1 fruit fly cellular context compared by ENCODE assay signal in genomic region chr2L:20881353-20882079, dm6.
TF ChIP-seq lines count a peak whose summit lies in the region.

No protein-coding gene starts in this region.

TF ChIP-seq in whole organism, embryonic, 481 proteins besides CTCF, POLR2A, EP300 and RAD21 (continued from another document and continues in another):
- peak; percentile 25 for TF ChIP-seq CG16815 (GFP tag; optimal IDR thresholded peaks at IDR 0.05; lab: Kevin White, UChicago)
- TF ChIP-seq CG10147 (GFP tag; optimal IDR thresholded peaks at IDR 0.05; lab: Kevin White, UChicago) = peak; percentile 22
- no peak for TF ChIP-seq HmgZ (tag; optimal IDR thresholded peaks at IDR 0.05; lab: Kevin White, UChicago)
- TF ChIP-seq HLHmδ (GFP tag; optimal IDR thresholded peaks at IDR 0.05; lab: Kevin White, UChicago) = peak; percentile 54
- TF ChIP-seq CG7987 (GFP tag; optimal IDR thresholded peaks at IDR 0.05; lab: Kevin White, UChicago) = no peak
- TF ChIP-seq ind (GFP tag; optimal IDR thresholded peaks at IDR 0.05; lab: Kevin White, UChicago) = peak; percentile 63
- no peak for TF ChIP-seq gce (GFP tag; IDR thresholded peaks at IDR 0.05; lab: Robert Waterston, UW)
- TF ChIP-seq eyg (GFP tag; optimal IDR thresholded peaks at IDR 0.05; lab: Kevin White, UChicago) = peak; percentile 5
- TF ChIP-seq Aef1 (GFP tag; IDR thresholded peaks at IDR 0.05; lab: Robert Waterston, UW) = peak; percentile 54; the same call in 2 of the 3 replicates
- TF ChIP-seq gfzf (GFP tag; optimal IDR thresholded peaks at IDR 0.05; lab: Kevin White, UChicago) = no peak
- peak; percentile 90 for TF ChIP-seq grau (tag; optimal IDR thresholded peaks at IDR 0.05; lab: Kevin White, UChicago)
- no peak for TF ChIP-seq CG17912 (GFP tag; optimal IDR thresholded peaks at IDR 0.05; lab: Kevin White, UChicago)
- TF ChIP-seq CG11695 (GFP tag; IDR thresholded peaks at IDR 0.05; lab: Robert Waterston, UW) = peak; percentile 44; the same call in 1 of the 3 replicates
- peak; percentile 11 for TF ChIP-seq Chrac-16 (GFP tag; optimal IDR thresholded peaks at IDR 0.05; lab: Kevin White, UChicago)
- no peak for TF ChIP-seq CG34376 (GFP tag; optimal IDR thresholded peaks at IDR 0.05; lab: Kevin White, UChicago)
- no peak for TF ChIP-seq ato (GFP tag; IDR thresholded peaks at IDR 0.05; lab: Robert Waterston, UW; ENCODE audit: partially characterized antibody)
- TF ChIP-seq cad (GFP tag; optimal IDR thresholded peaks at IDR 0.05; lab: Kevin White, UChicago) = no peak
- TF ChIP-seq Opbp (GFP tag; IDR thresholded peaks at IDR 0.05; lab: Robert Waterston, UW; ENCODE audit: partially characterized antibody) = no peak
- TF ChIP-seq Ada2b (GFP tag; IDR thresholded peaks at IDR 0.05; lab: Robert Waterston, UW) = peak; percentile 31; the same call in 1 of the 2 replicates
- no peak for TF ChIP-seq CG12236 (GFP tag; optimal IDR thresholded peaks at IDR 0.05; lab: Kevin White, UChicago)
- no peak for TF ChIP-seq jing (GFP tag; optimal IDR thresholded peaks at IDR 0.05; lab: Kevin White, UChicago)
- peak; percentile 60 for TF ChIP-seq schlank (tag; optimal IDR thresholded peaks at IDR 0.05; lab: Kevin White, UChicago)
- no peak for TF ChIP-seq CG12299 (tag; optimal IDR thresholded peaks at IDR 0.05; lab: Kevin White, UChicago)
- peak; percentile 37 for TF ChIP-seq ems (GFP tag; optimal IDR thresholded peaks at IDR 0.05; lab: Kevin White, UChicago)
- TF ChIP-seq Hr51 (GFP tag; optimal IDR thresholded peaks at IDR 0.05; lab: Kevin White, UChicago) = peak in 1 of 2 experiments; percentile 36
- TF ChIP-seq HmgD (GFP tag; optimal IDR thresholded peaks at IDR 0.05; lab: Kevin White, UChicago) = no peak
- no peak for TF ChIP-seq Kr (GFP tag; optimal IDR thresholded peaks at IDR 0.05; lab: Kevin White, UChicago)
- peak; percentile 27 for TF ChIP-seq CG3407 (GFP tag; optimal IDR thresholded peaks at IDR 0.05; lab: Kevin White, UChicago)
- no peak for TF ChIP-seq CG1603 (tag; optimal IDR thresholded peaks at IDR 0.05; lab: Kevin White, UChicago)
- 0 out of 3 replicates have a peak, but pooled peaks have one; percentile 28 for TF ChIP-seq CG6175 (GFP tag; IDR thresholded peaks at IDR 0.05; lab: Robert Waterston, UW)
- no peak for TF ChIP-seq slp2 (GFP tag; optimal IDR thresholded peaks at IDR 0.05; lab: Kevin White, UChicago)
- TF ChIP-seq disco-r (GFP tag; optimal IDR thresholded peaks at IDR 0.05; lab: Kevin White, UChicago) = no peak
- TF ChIP-seq Hand (GFP tag; optimal IDR thresholded peaks at IDR 0.05; lab: Kevin White, UChicago) = peak; percentile 14
- TF ChIP-seq CG17359 (tag; optimal IDR thresholded peaks at IDR 0.05; lab: Kevin White, UChicago) = peak; percentile 26
- 0 out of 3 replicates have a peak, but pooled peaks have one; percentile 67 for TF ChIP-seq C15 (GFP tag; IDR thresholded peaks at IDR 0.05; lab: Robert Waterston, UW)
- TF ChIP-seq Sox100B (GFP tag; optimal IDR thresholded peaks at IDR 0.05; lab: Kevin White, UChicago) = peak; percentile 45
- TF ChIP-seq CG12155 (GFP tag; optimal IDR thresholded peaks at IDR 0.05; lab: Kevin White, UChicago) = peak; percentile 48
- peak; percentile 59 for TF ChIP-seq CG31224 (GFP tag; IDR thresholded peaks at IDR 0.05; lab: Robert Waterston, UW)
- peak; percentile 33 for TF ChIP-seq CG2712 (tag; optimal IDR thresholded peaks at IDR 0.05; lab: Kevin White, UChicago)
- peak; percentile 23 for TF ChIP-seq CG9609 (GFP tag; optimal IDR thresholded peaks at IDR 0.05; lab: Kevin White, UChicago)
- peak; percentile 55 for TF ChIP-seq CG7786 (GFP tag; optimal IDR thresholded peaks at IDR 0.05; lab: Kevin White, UChicago)
- TF ChIP-seq zen (tag; optimal IDR thresholded peaks at IDR 0.05; lab: Kevin White, UChicago) = no peak
- TF ChIP-seq usp (GFP tag; optimal IDR thresholded peaks at IDR 0.05; lab: Kevin White, UChicago) = no peak
- peak; percentile 22 for TF ChIP-seq sd (tag; optimal IDR thresholded peaks at IDR 0.05; lab: Kevin White, UChicago)
- TF ChIP-seq lmd (GFP tag; IDR thresholded peaks at IDR 0.05; lab: Robert Waterston, UW) = peak; percentile 71; the same call in 1 of the 2 replicates
- no peak for TF ChIP-seq CG1832 (GFP tag; optimal IDR thresholded peaks at IDR 0.05; lab: Kevin White, UChicago)
- no peak for TF ChIP-seq trh (GFP tag; optimal IDR thresholded peaks at IDR 0.05; lab: Kevin White, UChicago)
- TF ChIP-seq CG15011 (GFP tag; optimal IDR thresholded peaks at IDR 0.05; lab: Kevin White, UChicago) = peak; percentile 55
- peak; percentile 26 for TF ChIP-seq exex (tag; optimal IDR thresholded peaks at IDR 0.05; lab: Kevin White, UChicago)
- no peak for TF ChIP-seq sna (GFP tag; IDR thresholded peaks at IDR 0.05; lab: Robert Waterston, UW; ENCODE audit: partially characterized antibody)
- peak; percentile 19 for TF ChIP-seq CG5180 (GFP tag; optimal IDR thresholded peaks at IDR 0.05; lab: Kevin White, UChicago)
- TF ChIP-seq CG18619 (GFP tag; optimal IDR thresholded peaks at IDR 0.05; lab: Kevin White, UChicago) = peak; percentile 40
- TF ChIP-seq odd (GFP tag; optimal IDR thresholded peaks at IDR 0.05; lab: Kevin White, UChicago) = peak; percentile 12
- TF ChIP-seq nom (GFP tag; optimal IDR thresholded peaks at IDR 0.05; lab: Kevin White, UChicago) = peak; percentile 18
- no peak for TF ChIP-seq Gsc (GFP tag; IDR thresholded peaks at IDR 0.05; lab: Robert Waterston, UW)
- peak; percentile 48 for TF ChIP-seq CG17328 (GFP tag; IDR thresholded peaks at IDR 0.05; lab: Robert Waterston, UW)
- peak; percentile 21 for TF ChIP-seq scrt (GFP tag; optimal IDR thresholded peaks at IDR 0.05; lab: Kevin White, UChicago)
- TF ChIP-seq mld (GFP tag; IDR thresholded peaks at IDR 0.05; lab: Robert Waterston, UW; ENCODE audit: partially characterized antibody) = no peak
- peak; percentile 55 for TF ChIP-seq sisA (GFP tag; IDR thresholded peaks at IDR 0.05; lab: Robert Waterston, UW)
- 0 out of 2 replicates have a peak, but pooled peaks have one; percentile 49 for TF ChIP-seq klu (GFP tag; IDR thresholded peaks at IDR 0.05; lab: Robert Waterston, UW)
- TF ChIP-seq fu2 (GFP tag; optimal IDR thresholded peaks at IDR 0.05; lab: Kevin White, UChicago) = peak; percentile 54
- no peak for TF ChIP-seq CG4617 (GFP tag; optimal IDR thresholded peaks at IDR 0.05; lab: Kevin White, UChicago; ENCODE audit: borderline replicate concordance)
- 0 out of 2 replicates have a peak, but pooled peaks have one; percentile 17 for TF ChIP-seq dati (GFP tag; IDR thresholded peaks at IDR 0.05; lab: Robert Waterston, UW)
- no peak for TF ChIP-seq CG8089 (GFP tag; optimal IDR thresholded peaks at IDR 0.05; lab: Kevin White, UChicago)
- peak; percentile 54 for TF ChIP-seq CG15269 (tag; optimal IDR thresholded peaks at IDR 0.05; lab: Kevin White, UChicago)
- TF ChIP-seq salm (tag; optimal IDR thresholded peaks at IDR 0.05; lab: Kevin White, UChicago) = no peak
- TF ChIP-seq ERR (GFP tag; optimal IDR thresholded peaks at IDR 0.05; lab: Kevin White, UChicago) = peak; percentile 50
- TF ChIP-seq CG32532 (GFP tag; IDR thresholded peaks at IDR 0.05; lab: Robert Waterston, UW) = peak; percentile 89
- TF ChIP-seq BtbVII (GFP tag; optimal IDR thresholded peaks at IDR 0.05; lab: Kevin White, UChicago) = no peak
- 0 out of 2 replicates have a peak, but pooled peaks have one; percentile 12 for TF ChIP-seq ro (GFP tag; IDR thresholded peaks at IDR 0.05; lab: Robert Waterston, UW)
- 0 out of 2 replicates have a peak, but pooled peaks have one; percentile 29 for TF ChIP-seq E2f2 (GFP tag; IDR thresholded peaks at IDR 0.05; lab: Robert Waterston, UW)
- peak; percentile 22 for TF ChIP-seq Blimp-1 (GFP tag; optimal IDR thresholded peaks at IDR 0.05; lab: Kevin White, UChicago)
- peak; percentile 23 for TF ChIP-seq CG6813 (GFP tag; optimal IDR thresholded peaks at IDR 0.05; lab: Kevin White, UChicago)
- TF ChIP-seq Lim3 (GFP tag; IDR thresholded peaks at IDR 0.05; lab: Robert Waterston, UW) = no peak
- TF ChIP-seq CG11093 (GFP tag; IDR thresholded peaks at IDR 0.05; lab: Robert Waterston, UW) = peak; percentile 45; the same call in 1 of the 3 replicates
- TF ChIP-seq rib (GFP tag; IDR thresholded peaks at IDR 0.05; lab: Robert Waterston, UW) = peak; percentile 74
- TF ChIP-seq Pdp1 (GFP tag; optimal IDR thresholded peaks at IDR 0.05; lab: Kevin White, UChicago) = peak; percentile 64 to 72
- peak; percentile 85 for TF ChIP-seq Rfx (GFP tag; IDR thresholded peaks at IDR 0.05; lab: Robert Waterston, UW)
- TF ChIP-seq Xrp1 (GFP tag; IDR thresholded peaks at IDR 0.05; lab: Robert Waterston, UW) = peak; percentile 37; the same call in 1 of the 2 replicates
- TF ChIP-seq Myb (GFP tag; optimal IDR thresholded peaks at IDR 0.05; lab: Kevin White, UChicago) = peak; percentile 44
- TF ChIP-seq CG10274 (GFP tag; optimal IDR thresholded peaks at IDR 0.05; lab: Kevin White, UChicago) = no peak
- TF ChIP-seq inv (GFP tag; IDR thresholded peaks at IDR 0.05; lab: Robert Waterston, UW; ENCODE audit: partially characterized antibody) = no peak
- TF ChIP-seq CG8290 (GFP tag; optimal IDR thresholded peaks at IDR 0.05; lab: Kevin White, UChicago) = no peak
- TF ChIP-seq CG8290 (tag; optimal IDR thresholded peaks at IDR 0.05; lab: Kevin White, UChicago) = peak in 1 of 2 experiments; percentile 90
- peak; percentile 25 for TF ChIP-seq CG10431 (GFP tag; optimal IDR thresholded peaks at IDR 0.05; lab: Kevin White, UChicago)
- peak; percentile 17 for TF ChIP-seq CG18764 (GFP tag; optimal IDR thresholded peaks at IDR 0.05; lab: Kevin White, UChicago)
- 0 out of 2 replicates have a peak, but pooled peaks have one; percentile 12 for TF ChIP-seq CG4730 (GFP tag; IDR thresholded peaks at IDR 0.05; lab: Robert Waterston, UW)
- peak; percentile 47 for TF ChIP-seq CG15514 (GFP tag; optimal IDR thresholded peaks at IDR 0.05; lab: Kevin White, UChicago)
- TF ChIP-seq CG13424 (tag; optimal IDR thresholded peaks at IDR 0.05; lab: Kevin White, UChicago) = no peak
- TF ChIP-seq Awh (GFP tag; IDR thresholded peaks at IDR 0.05; lab: Robert Waterston, UW) = peak; percentile 32; the same call in 1 of the 2 replicates
- TF ChIP-seq D19B (GFP tag; optimal IDR thresholded peaks at IDR 0.05; lab: Kevin White, UChicago) = peak; percentile 31
- TF ChIP-seq bab2 (GFP tag; optimal IDR thresholded peaks at IDR 0.05; lab: Kevin White, UChicago) = peak; percentile 53
- peak; percentile 38 for TF ChIP-seq Oli (tag; optimal IDR thresholded peaks at IDR 0.05; lab: Kevin White, UChicago)
- peak; percentile 27 for TF ChIP-seq phol (tag; optimal IDR thresholded peaks at IDR 0.05; lab: Kevin White, UChicago)
- peak; percentile 31 for TF ChIP-seq Bteb2 (GFP tag; optimal IDR thresholded peaks at IDR 0.05; lab: Kevin White, UChicago)
- TF ChIP-seq CG7556 (GFP tag; optimal IDR thresholded peaks at IDR 0.05; lab: Kevin White, UChicago) = peak; percentile 60
- TF ChIP-seq CG1024 (GFP tag; IDR thresholded peaks at IDR 0.05; lab: Robert Waterston, UW) = no peak
- peak; percentile 76 for TF ChIP-seq cwo (GFP tag; optimal IDR thresholded peaks at IDR 0.05; lab: Kevin White, UChicago)
- TF ChIP-seq btn (GFP tag; optimal IDR thresholded peaks at IDR 0.05; lab: Kevin White, UChicago) = no peak
- no peak for TF ChIP-seq Camta (GFP tag; optimal IDR thresholded peaks at IDR 0.05; lab: Kevin White, UChicago)
- peak; percentile 50 for TF ChIP-seq bcd (GFP tag; optimal IDR thresholded peaks at IDR 0.05; lab: Kevin White, UChicago)
- TF ChIP-seq CG7963 (GFP tag; IDR thresholded peaks at IDR 0.05; lab: Robert Waterston, UW; ENCODE audit: partially characterized antibody) = no peak
- no peak for TF ChIP-seq CG1792 (GFP tag; optimal IDR thresholded peaks at IDR 0.05; lab: Kevin White, UChicago)
- TF ChIP-seq gro (GFP tag; optimal IDR thresholded peaks at IDR 0.05; lab: Kevin White, UChicago) = peak; percentile 67
- TF ChIP-seq CG15601 (tag; optimal IDR thresholded peaks at IDR 0.05; lab: Kevin White, UChicago) = no peak
- TF ChIP-seq CG2202 (tag; optimal IDR thresholded peaks at IDR 0.05; lab: Kevin White, UChicago) = no peak
- TF ChIP-seq Sry-δ (GFP tag; optimal IDR thresholded peaks at IDR 0.05; lab: Kevin White, UChicago) = peak; percentile 20
- no peak for TF ChIP-seq Elba2 (GFP tag; optimal IDR thresholded peaks at IDR 0.05; lab: Kevin White, UChicago)
- peak; percentile 64 for TF ChIP-seq org-1 (GFP tag; optimal IDR thresholded peaks at IDR 0.05; lab: Kevin White, UChicago)
- peak in 1 of 2 experiments; percentile 53 for TF ChIP-seq eve (GFP tag; optimal IDR thresholded peaks at IDR 0.05; lab: Kevin White, UChicago)
- TF ChIP-seq Hsf (GFP tag; optimal IDR thresholded peaks at IDR 0.05; lab: Kevin White, UChicago) = peak; percentile 64
- 0 out of 2 replicates have a peak, but pooled peaks have one; percentile 47 for TF ChIP-seq ara (GFP tag; IDR thresholded peaks at IDR 0.05; lab: Robert Waterston, UW)
- no peak for TF ChIP-seq knrl (GFP tag; IDR thresholded peaks at IDR 0.05; lab: Robert Waterston, UW; ENCODE audit: partially characterized antibody)
- no peak for TF ChIP-seq pita (GFP tag; optimal IDR thresholded peaks at IDR 0.05; lab: Kevin White, UChicago)
- no peak for TF ChIP-seq CG17829 (tag; optimal IDR thresholded peaks at IDR 0.05; lab: Kevin White, UChicago)
- peak; percentile 0 for TF ChIP-seq CG13775 (GFP tag; optimal IDR thresholded peaks at IDR 0.05; lab: Kevin White, UChicago)
- TF ChIP-seq al (GFP tag; IDR thresholded peaks at IDR 0.05; lab: Robert Waterston, UW) = peak; percentile 52
- peak; percentile 3 for TF ChIP-seq tup (GFP tag; optimal IDR thresholded peaks at IDR 0.05; lab: Kevin White, UChicago)
- no peak for TF ChIP-seq Dp (GFP tag; optimal IDR thresholded peaks at IDR 0.05; lab: Kevin White, UChicago)
- TF ChIP-seq Asciz (GFP tag; optimal IDR thresholded peaks at IDR 0.05; lab: Kevin White, UChicago) = peak; percentile 29
- TF ChIP-seq wdn (GFP tag; IDR thresholded peaks at IDR 0.05; lab: Robert Waterston, UW) = peak; percentile 63
- peak; percentile 63 for TF ChIP-seq HHEX (GFP tag; optimal IDR thresholded peaks at IDR 0.05; lab: Kevin White, UChicago)
- peak; percentile 10 for TF ChIP-seq CG3163 (GFP tag; optimal IDR thresholded peaks at IDR 0.05; lab: Kevin White, UChicago)
- TF ChIP-seq MBD-R2 (GFP tag; IDR thresholded peaks at IDR 0.05; lab: Robert Waterston, UW) = peak; percentile 50; the same call in 1 of the 2 replicates
- TF ChIP-seq gem (tag; optimal IDR thresholded peaks at IDR 0.05; lab: Kevin White, UChicago) = peak; percentile 67
- TF ChIP-seq CG4360 (GFP tag; IDR thresholded peaks at IDR 0.05; lab: Robert Waterston, UW) = no peak
- no peak for TF ChIP-seq CG6272 (GFP tag; IDR thresholded peaks at IDR 0.05; lab: Robert Waterston, UW)
- peak; percentile 17 for TF ChIP-seq Dad (GFP tag; optimal IDR thresholded peaks at IDR 0.05; lab: Kevin White, UChicago)
- TF ChIP-seq hb (GFP tag; IDR thresholded peaks at IDR 0.05; lab: Robert Waterston, UW; ENCODE audit: partially characterized antibody) = no peak
